Worm (Caenorhabditis elegans): ENCODE data around the gene nhr-100.

- TF ChIP-seq W03F9.2 (tag; optimal IDR thresholded peaks at IDR 0.05): no peak
- no peak for TF ChIP-seq dao-5 (tag; optimal IDR thresholded peaks at IDR 0.05)
- TF ChIP-seq him-1 (tag; optimal IDR thresholded peaks at IDR 0.05): no peak
These were observed 18.6 kb upstream of the nhr-100 start, which contains the start of gene nhr-38 for ce11 chrIV:9709887-9710286.
